Worm (Caenorhabditis elegans): ENCODE measurements around the gene srj-15.

DNA sequence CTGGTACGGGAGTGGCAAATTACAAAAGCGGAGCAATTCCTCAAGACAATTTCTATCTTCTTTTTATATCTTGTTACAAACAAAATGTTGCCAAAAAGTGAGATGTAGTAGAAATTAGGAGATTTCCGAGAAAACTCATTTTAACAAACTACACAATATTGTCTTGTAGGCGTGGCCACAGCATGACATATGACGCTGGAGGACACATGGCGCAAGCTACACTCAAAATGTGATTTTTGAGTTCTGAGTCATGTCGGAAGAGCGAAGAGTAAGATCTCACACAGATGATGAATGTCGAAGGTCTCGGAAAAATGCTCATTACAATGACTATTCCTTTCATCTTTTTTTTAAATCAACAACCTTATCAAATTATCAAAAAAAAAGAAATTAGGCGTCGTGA is 3.3 kb downstream of the srj-15 start, which contains the start of gene Y40B10B.1:
- TF ChIP-seq unc-39 (tag; optimal IDR thresholded peaks at IDR 0.05) (no peak), elt-1 (tag; optimal IDR thresholded peaks at IDR 0.05) (no peak), nhr-67 (tag; optimal IDR thresholded peaks at IDR 0.05) (no peak), ztf-4 (tag; optimal IDR thresholded peaks at IDR 0.05) (no peak), daf-12 (tag; optimal IDR thresholded peaks at IDR 0.05) (no peak), mdl-1 (tag; optimal IDR thresholded peaks at IDR 0.05) (no peak), fos-1 (tag; optimal IDR thresholded peaks at IDR 0.05) (no peak), fkh-10 (GFP tag; optimal IDR thresholded peaks at IDR 0.05) (no peak), ceh-82 (tag; optimal IDR thresholded peaks at IDR 0.05) (no peak), nhr-11 (tag; optimal IDR thresholded peaks at IDR 0.05) (no peak), nhr-25 (tag; optimal IDR thresholded peaks at IDR 0.05) (no peak)

Measured in whole organism, L3 larva.